Worm (Caenorhabditis elegans): ENCODE data around the gene nmy-1.

nmy-1 gene

DNA sequence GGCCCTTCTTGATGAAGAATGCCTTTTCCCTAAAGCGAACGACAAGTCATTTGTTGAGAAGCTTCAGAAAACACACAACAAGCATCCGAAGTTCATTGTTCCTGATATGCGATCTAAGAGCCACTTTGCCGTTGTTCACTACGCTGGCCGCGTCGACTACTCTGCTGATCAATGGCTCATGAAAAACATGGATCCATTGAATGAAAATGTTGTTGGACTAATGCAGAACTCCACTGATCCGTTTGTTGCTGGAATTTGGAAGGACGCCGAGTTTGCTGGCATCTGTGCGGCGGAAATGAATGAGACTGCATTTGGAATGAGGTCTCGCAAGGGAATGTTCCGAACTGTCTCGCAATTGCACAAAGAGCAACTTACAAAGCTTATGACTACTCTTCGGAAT, 3.4 kb downstream of the nmy-1 start:
- no peak for TF ChIP-seq tbx-11 (GFP tag; IDR thresholded peaks at IDR 0.05)
- TF ChIP-seq sea-1 (GFP tag; conservative IDR thresholded peaks at IDR 0.05), result no peak
- TF ChIP-seq ama-1 (optimal IDR thresholded peaks at IDR 0.05), result no peak
- TF ChIP-seq hmg-4 (GFP tag; optimal IDR thresholded peaks at IDR 0.05), result no peak
- TF ChIP-seq ceh-36 (tag; optimal IDR thresholded peaks at IDR 0.05), result no peak
- no peak for TF ChIP-seq tbx-37 (GFP tag; conservative IDR thresholded peaks at IDR 0.05)
- TF ChIP-seq hnd-1 (tag; optimal IDR thresholded peaks at IDR 0.05), result no peak
- TF ChIP-seq ets-7 (tag; optimal IDR thresholded peaks at IDR 0.05), result no peak
- no peak for TF ChIP-seq B0310.2 (tag; optimal IDR thresholded peaks at IDR 0.05)
- no peak for TF ChIP-seq ceh-13 (GFP tag; optimal IDR thresholded peaks at IDR 0.05)
- no peak for TF ChIP-seq scrt-1 (GFP tag; IDR thresholded peaks at IDR 0.05)
- TF ChIP-seq hmbx-1 (tag; optimal IDR thresholded peaks at IDR 0.05), result no peak
- TF ChIP-seq pes-1 (GFP tag; IDR thresholded peaks at IDR 0.05), result no peak
- TF ChIP-seq flt-1 (GFP tag; IDR thresholded peaks at IDR 0.05), result no peak
- TF ChIP-seq tra-4 (tag; optimal IDR thresholded peaks at IDR 0.05), result no peak
- TF ChIP-seq aly-1 (tag; optimal IDR thresholded peaks at IDR 0.05), result no peak
- TF ChIP-seq F13C5.2 (tag; optimal IDR thresholded peaks at IDR 0.05), result no peak

DNA sequence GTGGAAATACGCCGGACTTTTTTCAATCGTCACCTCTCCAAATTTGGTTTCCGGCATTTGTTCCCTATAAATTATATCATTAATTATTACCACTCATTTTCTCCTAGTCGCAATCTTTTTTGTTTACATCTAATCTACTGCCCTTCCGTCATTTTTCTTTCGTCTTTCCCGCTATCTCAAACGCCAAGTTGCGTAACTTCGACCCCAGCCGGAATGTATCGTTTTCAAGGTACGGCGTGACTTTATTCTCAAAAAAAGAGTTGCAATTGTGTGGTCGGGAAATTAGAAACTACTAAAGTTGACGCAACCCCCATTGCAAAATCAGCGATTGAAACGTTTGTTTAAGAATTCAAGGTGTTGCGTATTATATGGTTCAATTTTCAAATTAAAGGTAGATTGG, 10.2 kb downstream of the nmy-1 start:
- TF ChIP-seq tbx-11 (GFP tag; IDR thresholded peaks at IDR 0.05), result no peak
- no peak for TF ChIP-seq hnd-1 (tag; optimal IDR thresholded peaks at IDR 0.05)
- TF ChIP-seq ama-1 (optimal IDR thresholded peaks at IDR 0.05), result no peak
- no peak for TF ChIP-seq pes-1 (GFP tag; IDR thresholded peaks at IDR 0.05)
- TF ChIP-seq tra-4 (tag; optimal IDR thresholded peaks at IDR 0.05), result no peak
- no peak for TF ChIP-seq sea-1 (GFP tag; conservative IDR thresholded peaks at IDR 0.05)
- no peak for TF ChIP-seq tbx-37 (GFP tag; conservative IDR thresholded peaks at IDR 0.05)
- no peak for TF ChIP-seq hmbx-1 (tag; optimal IDR thresholded peaks at IDR 0.05)
- no peak for TF ChIP-seq hmg-4 (GFP tag; optimal IDR thresholded peaks at IDR 0.05)
- no peak for TF ChIP-seq ets-7 (tag; optimal IDR thresholded peaks at IDR 0.05)

DNA sequence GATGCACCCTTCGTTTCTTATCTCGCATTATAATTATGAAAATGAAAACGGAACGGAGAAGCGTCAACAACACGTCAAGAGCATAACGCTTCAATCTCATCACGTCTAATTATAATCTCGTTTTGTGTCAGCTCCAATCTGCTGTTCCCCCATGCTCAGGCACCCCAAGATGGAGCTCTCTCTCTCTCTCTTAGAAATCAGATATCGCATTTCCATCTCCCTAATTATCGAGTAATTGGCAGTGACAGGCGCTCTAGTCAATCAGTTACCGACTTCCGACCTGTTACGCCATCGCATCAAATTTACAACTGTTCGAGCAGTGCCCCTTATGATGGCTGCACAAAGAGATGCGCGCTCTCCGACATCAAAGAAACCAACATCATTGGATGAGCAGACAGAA, 11.1 kb downstream of the nmy-1 start:
- TF ChIP-seq hmg-4 (GFP tag; optimal IDR thresholded peaks at IDR 0.05), result no peak
- TF ChIP-seq sea-1 (GFP tag; conservative IDR thresholded peaks at IDR 0.05), result no peak
- no peak for TF ChIP-seq ceh-13 (GFP tag; optimal IDR thresholded peaks at IDR 0.05)
- TF ChIP-seq ama-1 (optimal IDR thresholded peaks at IDR 0.05), result no peak
- no peak for TF ChIP-seq tbx-11 (GFP tag; IDR thresholded peaks at IDR 0.05)
- TF ChIP-seq B0310.2 (tag; optimal IDR thresholded peaks at IDR 0.05), result no peak
- no peak for TF ChIP-seq flt-1 (GFP tag; IDR thresholded peaks at IDR 0.05)
- no peak for TF ChIP-seq hmbx-1 (tag; optimal IDR thresholded peaks at IDR 0.05)
- TF ChIP-seq scrt-1 (GFP tag; IDR thresholded peaks at IDR 0.05), result no peak
- no peak for TF ChIP-seq hnd-1 (tag; optimal IDR thresholded peaks at IDR 0.05)
- TF ChIP-seq ets-7 (tag; optimal IDR thresholded peaks at IDR 0.05), result no peak
- no peak for TF ChIP-seq aly-1 (tag; optimal IDR thresholded peaks at IDR 0.05)
- TF ChIP-seq pes-1 (GFP tag; IDR thresholded peaks at IDR 0.05), result no peak
- TF ChIP-seq ceh-36 (tag; optimal IDR thresholded peaks at IDR 0.05), result no peak
- TF ChIP-seq tra-4 (tag; optimal IDR thresholded peaks at IDR 0.05), result no peak
- TF ChIP-seq F13C5.2 (tag; optimal IDR thresholded peaks at IDR 0.05), result no peak

DNA sequence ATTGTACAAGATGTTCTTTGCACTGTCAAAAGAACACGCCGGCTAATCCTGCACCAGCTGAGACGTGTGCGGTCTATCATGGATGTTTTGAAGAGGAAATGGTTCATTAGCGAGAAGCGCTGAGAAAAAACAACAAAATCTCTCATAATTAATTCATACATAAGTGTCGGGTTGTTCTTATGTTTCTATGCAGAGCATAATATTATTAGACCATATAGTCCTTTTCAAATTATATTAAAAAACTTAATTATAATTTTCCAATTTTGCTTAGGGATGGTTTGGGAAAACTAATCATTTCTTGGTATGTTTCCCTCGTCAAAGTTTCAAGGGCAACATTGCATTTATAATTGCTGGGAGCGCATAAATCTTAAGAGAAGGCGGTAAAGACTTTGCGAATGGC, 12.4 kb downstream of the nmy-1 start:
- TF ChIP-seq flt-1 (GFP tag; IDR thresholded peaks at IDR 0.05) (no peak), ceh-36 (tag; optimal IDR thresholded peaks at IDR 0.05) (no peak), hmg-4 (GFP tag; optimal IDR thresholded peaks at IDR 0.05) (no peak), scrt-1 (GFP tag; IDR thresholded peaks at IDR 0.05) (no peak), ceh-13 (GFP tag; optimal IDR thresholded peaks at IDR 0.05) (no peak), tbx-37 (GFP tag; conservative IDR thresholded peaks at IDR 0.05) (no peak), hmbx-1 (tag; optimal IDR thresholded peaks at IDR 0.05) (no peak), sea-1 (GFP tag; conservative IDR thresholded peaks at IDR 0.05) (no peak), pes-1 (GFP tag; IDR thresholded peaks at IDR 0.05) (no peak), aly-1 (tag; optimal IDR thresholded peaks at IDR 0.05) (no peak), ama-1 (optimal IDR thresholded peaks at IDR 0.05) (no peak), hnd-1 (tag; optimal IDR thresholded peaks at IDR 0.05) (no peak), tra-4 (tag; optimal IDR thresholded peaks at IDR 0.05) (no peak), B0310.2 (tag; optimal IDR thresholded peaks at IDR 0.05) (no peak), F13C5.2 (tag; optimal IDR thresholded peaks at IDR 0.05) (no peak), tbx-11 (GFP tag; IDR thresholded peaks at IDR 0.05) (no peak), ets-7 (tag; optimal IDR thresholded peaks at IDR 0.05) (no peak)

DNA sequence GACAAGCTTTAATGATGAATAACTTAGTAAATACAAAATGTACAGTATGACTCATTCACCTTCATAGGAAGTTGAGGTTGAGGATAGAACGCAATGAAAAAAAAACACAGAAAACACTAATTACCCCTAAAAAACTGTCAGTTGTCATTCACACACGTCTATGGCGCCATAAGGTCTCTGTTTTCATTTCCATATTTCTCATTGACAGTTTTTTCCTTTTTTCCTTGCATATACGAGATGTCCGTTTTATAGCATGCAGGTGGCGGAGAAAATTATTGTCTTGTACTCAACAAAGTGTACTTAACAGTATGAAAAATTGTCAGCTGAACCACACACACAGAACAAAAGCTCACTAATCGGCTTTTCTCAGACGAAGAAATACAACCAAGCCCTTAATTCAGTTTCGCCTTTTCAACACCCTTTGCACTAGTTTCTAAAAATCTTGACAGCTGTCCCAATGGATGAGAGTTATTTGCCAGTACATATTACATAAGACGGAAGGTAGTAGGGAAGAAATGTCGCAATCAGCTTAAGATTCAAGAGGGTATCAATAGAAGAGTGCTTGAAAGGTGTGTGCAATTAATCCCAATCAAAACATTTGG, 13.4 kb downstream of the nmy-1 start:
- TF ChIP-seq F13C5.2 (tag; optimal IDR thresholded peaks at IDR 0.05), result no peak
- TF ChIP-seq ceh-13 (GFP tag; optimal IDR thresholded peaks at IDR 0.05), result no peak
- TF ChIP-seq tbx-37 (GFP tag; conservative IDR thresholded peaks at IDR 0.05), result no peak
- TF ChIP-seq flt-1 (GFP tag; IDR thresholded peaks at IDR 0.05), result no peak
- TF ChIP-seq aly-1 (tag; optimal IDR thresholded peaks at IDR 0.05), result no peak
- TF ChIP-seq B0310.2 (tag; optimal IDR thresholded peaks at IDR 0.05), result no peak
- no peak for TF ChIP-seq scrt-1 (GFP tag; IDR thresholded peaks at IDR 0.05)
- no peak for TF ChIP-seq ets-7 (tag; optimal IDR thresholded peaks at IDR 0.05)
- TF ChIP-seq tbx-11 (GFP tag; IDR thresholded peaks at IDR 0.05), result no peak
- TF ChIP-seq hmbx-1 (tag; optimal IDR thresholded peaks at IDR 0.05), result no peak
- no peak for TF ChIP-seq hmg-4 (GFP tag; optimal IDR thresholded peaks at IDR 0.05)

DNA sequence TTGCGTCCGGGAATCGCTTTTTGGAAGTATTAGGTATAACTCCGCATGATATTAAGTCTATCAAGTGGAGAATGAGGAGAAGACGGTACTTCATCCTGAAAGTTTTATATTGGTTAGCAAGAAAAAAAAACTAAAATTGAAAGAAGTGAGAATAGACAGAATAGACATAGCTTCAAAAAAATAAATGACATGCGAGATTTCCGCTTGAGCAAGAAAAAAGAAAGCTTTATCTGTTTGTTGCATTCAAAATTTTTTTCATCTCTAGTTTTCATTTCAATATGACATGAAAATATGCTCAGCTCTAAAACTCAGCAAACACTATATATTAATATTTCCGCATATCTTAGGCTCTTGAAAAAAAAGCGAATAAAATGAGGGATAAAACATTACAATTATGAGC, 14.6 kb downstream of the nmy-1 start, which contains the start of gene hst-3.2:
Gene hst-3.2, minus strand, starts transcription at position 101 of the 400 bp plus-strand sequence.
- TF ChIP-seq ceh-36 (tag; optimal IDR thresholded peaks at IDR 0.05) (no peak), ets-7 (tag; optimal IDR thresholded peaks at IDR 0.05) (no peak), B0310.2 (tag; optimal IDR thresholded peaks at IDR 0.05) (no peak), aly-1 (tag; optimal IDR thresholded peaks at IDR 0.05) (no peak), hnd-1 (tag; optimal IDR thresholded peaks at IDR 0.05) (no peak), pes-1 (GFP tag; IDR thresholded peaks at IDR 0.05) (no peak), flt-1 (GFP tag; IDR thresholded peaks at IDR 0.05) (no peak), ama-1 (optimal IDR thresholded peaks at IDR 0.05) (no peak), sea-1 (GFP tag; conservative IDR thresholded peaks at IDR 0.05) (no peak), hmbx-1 (tag; optimal IDR thresholded peaks at IDR 0.05) (no peak), F13C5.2 (tag; optimal IDR thresholded peaks at IDR 0.05) (no peak), tbx-37 (GFP tag; conservative IDR thresholded peaks at IDR 0.05) (no peak), scrt-1 (GFP tag; IDR thresholded peaks at IDR 0.05) (no peak), tra-4 (tag; optimal IDR thresholded peaks at IDR 0.05) (no peak), ceh-13 (GFP tag; optimal IDR thresholded peaks at IDR 0.05) (no peak), hmg-4 (GFP tag; optimal IDR thresholded peaks at IDR 0.05) (no peak), tbx-11 (GFP tag; IDR thresholded peaks at IDR 0.05) (no peak)

DNA sequence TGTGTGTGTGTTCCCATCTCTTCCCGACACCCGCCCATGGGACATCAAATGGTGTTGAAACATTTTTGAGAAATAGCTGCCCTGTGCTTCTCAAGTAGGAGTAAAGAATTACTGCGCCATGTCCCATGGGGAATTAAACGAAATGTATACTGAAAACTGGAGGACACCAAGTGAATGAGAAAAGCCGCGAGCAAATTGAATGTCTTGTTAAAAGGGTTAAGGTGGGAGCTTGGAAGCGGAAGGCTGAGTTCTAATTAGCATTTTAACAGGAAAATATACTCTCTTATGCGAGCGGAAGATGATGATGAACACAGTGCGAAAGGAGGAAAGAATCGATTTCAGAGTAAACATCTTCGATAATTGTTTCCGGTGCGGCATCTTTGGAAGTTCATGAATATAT, 15.1 kb downstream of the nmy-1 start:
- TF ChIP-seq F13C5.2 (tag; optimal IDR thresholded peaks at IDR 0.05), result no peak
- TF ChIP-seq hmg-4 (GFP tag; optimal IDR thresholded peaks at IDR 0.05), result peak; percentile 40

Measured in whole organism, early embryonic.